Worm (Caenorhabditis elegans): ENCODE data around the gene D1046.4.

- no peak for TF ChIP-seq snpc-4 (tag; optimal IDR thresholded peaks at IDR 0.05)
- no peak for TF ChIP-seq nhr-2 (tag; optimal IDR thresholded peaks at IDR 0.05)
- TF ChIP-seq flh-1 (GFP tag; optimal IDR thresholded peaks at IDR 0.05), result no peak
- no peak for TF ChIP-seq cnd-1 (tag; optimal IDR thresholded peaks at IDR 0.05)
- TF ChIP-seq M03D4.4 (tag; optimal IDR thresholded peaks at IDR 0.05), result no peak
- TF ChIP-seq ces-1 (GFP tag; optimal IDR thresholded peaks at IDR 0.05), result peak; percentile 53
- TF ChIP-seq hlh-1 (tag; optimal IDR thresholded peaks at IDR 0.05), result no peak
- TF ChIP-seq nhr-76 (tag; optimal IDR thresholded peaks at IDR 0.05), result no peak
- no peak for TF ChIP-seq nhr-237 (tag; optimal IDR thresholded peaks at IDR 0.05)
- TF ChIP-seq tbx-8 (GFP tag; optimal IDR thresholded peaks at IDR 0.05), result no peak
- TF ChIP-seq ztf-11 (tag; optimal IDR thresholded peaks at IDR 0.05), result no peak
- TF ChIP-seq sem-2 (GFP tag; optimal IDR thresholded peaks at IDR 0.05), result no peak
These were observed 7.7 kb upstream of the D1046.4 start, which contains the start of the genes D1046.2 and cfim-2 for ce11 chrIV:8925990-8926389.

Measured in whole organism, mixed stage, embryonic.